Worm (Caenorhabditis elegans) whole organism, L3 larva: Measurements from ENCODE around the gene sftb-2.

ENCODE experiments used
- elt-2 ChIP-seq: sonication (generic microtip); optimal IDR thresholded peaks from 2 replicates; lab custom pipeline; 2016; ENCODE audit warnings: missing genetic modification reagents, mild to moderate bottlenecking, missing genetic modification characterization, missing compliant biosample characterization
- fos-1 ChIP-seq: fragments of 150-350 bp; optimal IDR thresholded peaks from 2 replicates; lab custom pipeline; 2014; ENCODE audit warnings: missing biosample characterization, missing genetic modification characterization

- TF ChIP-seq fos-1 (tag; lab: Kevin White, UChicago) (no peak), elt-2 (no peak)
Observed at ce11 chrV:173437-173836, 45.4 kb downstream of the sftb-2 start.
